Fruit fly (Drosophila melanogaster) Kc167 (cell line): ENCODE measurements around the gene CG3726.

Experiments used
- Myc ChIP-seq: fragments of >200 bp; optimal IDR thresholded peaks from 2 replicates; lab custom pipeline; 2017; ENCODE audit warnings: missing external identifiers
- Sin3A ChIP-seq: fragments of >200 bp; optimal IDR thresholded peaks from 2 replicates; lab custom pipeline; 2018; ENCODE audit warnings: missing external identifiers
- h ChIP-seq: fragments of >200 bp; optimal IDR thresholded peaks from 3 replicates; lab custom pipeline; 2018; ENCODE audit warnings: missing external identifiers

DNA sequence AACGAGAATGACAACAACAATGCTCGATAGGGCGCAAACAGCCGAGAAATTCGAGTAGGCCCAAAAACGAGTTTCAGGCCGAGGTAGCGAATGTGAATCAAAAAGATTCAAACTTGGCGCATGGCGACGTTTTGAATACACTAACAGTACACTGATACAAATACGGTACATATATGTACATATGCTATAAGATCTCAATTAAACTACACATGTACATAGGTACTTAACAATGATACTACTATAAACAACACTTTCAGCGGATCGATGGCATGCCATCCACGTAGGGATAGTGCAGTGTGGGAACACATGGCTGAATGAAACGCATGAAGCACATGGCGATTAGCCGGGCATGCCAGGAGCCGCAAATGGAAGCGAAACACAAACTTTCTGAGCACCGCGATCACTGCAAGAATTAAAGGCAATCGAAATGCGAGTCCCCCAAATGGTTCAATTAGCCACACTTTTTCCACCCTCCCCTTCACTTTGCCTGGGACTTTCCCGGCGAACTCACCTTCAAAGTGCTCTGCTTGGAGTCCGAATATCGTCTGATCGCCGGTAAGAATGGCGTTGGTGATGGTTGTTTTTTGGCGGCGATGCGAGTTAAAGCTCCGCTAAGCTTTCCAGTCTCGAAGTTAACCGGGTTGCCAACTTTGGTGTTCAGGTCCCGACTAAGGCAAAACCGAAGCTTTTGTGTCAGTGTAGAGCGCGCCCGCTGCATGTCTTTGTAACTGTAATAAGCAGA, 974 bp upstream of the CG3726 start:
- TF ChIP-seq Myc (lab: Kevin White, UChicago) (no peak), h (lab: Kevin White, UChicago) (no peak), Sin3A (lab: Kevin White, UChicago) (no peak)
